Worm (Caenorhabditis elegans) whole organism, young adult: ENCODE results near the gene T26G10.4.

ENCODE experiments used
- B0019.2 ChIP-seq: fragments of 200-800 bp; sonication (Bioruptor generic); conservative IDR thresholded peaks from 2 replicates; pipeline ENCODE4 v1.3.6; 2022; ENCODE audit warnings: missing genetic modification reagents, missing genetic modification characterization, missing compliant biosample characterization
- B0035.1 ChIP-seq: sonication (generic microtip); optimal IDR thresholded peaks from 2 replicates; lab custom pipeline; 2016; ENCODE audit warnings: missing genetic modification characterization, mild to moderate bottlenecking, missing compliant biosample characterization, missing genotype, missing genetic modification reagents
- C17E4.6 ChIP-seq: fragments of 200-800 bp; sonication (Bioruptor generic); IDR thresholded peaks from 2 replicates; pipeline ENCODE4 v1.3.6; 2022; ENCODE audit warnings: missing genetic modification reagents, missing genetic modification characterization, missing compliant biosample characterization
- D2030.7 ChIP-seq: fragments of 200-800 bp; sonication (Bioruptor generic); IDR thresholded peaks from 2 replicates; pipeline ENCODE4 v1.3.6; 2022; ENCODE audit warnings: missing genetic modification reagents, missing genetic modification characterization, missing compliant biosample characterization
- F37B4.10 ChIP-seq: fragments of 200-800 bp; sonication (Bioruptor generic); IDR thresholded peaks from 2 replicates; pipeline ENCODE4 v1.3.6; 2022; ENCODE audit warnings: missing genetic modification characterization, missing compliant biosample characterization
- F39B2.1 ChIP-seq: fragments of 200-800 bp; sonication (Bioruptor generic); IDR thresholded peaks from 2 replicates; pipeline ENCODE4 v1.3.6; 2022; ENCODE audit warnings: missing genetic modification reagents, missing genetic modification characterization, missing compliant biosample characterization
- K11D2.4 ChIP-seq: fragments of 200-800 bp; sonication (Bioruptor generic); IDR thresholded peaks from 2 replicates; pipeline ENCODE4 v1.3.6; 2022; ENCODE audit warnings: missing genetic modification reagents, missing genetic modification characterization, missing compliant biosample characterization
- K12H6.12 ChIP-seq: fragments of 200-800 bp; sonication (Bioruptor generic); optimal IDR thresholded peaks from 2 replicates; lab custom pipeline; 2018; ENCODE audit warnings: mild to moderate bottlenecking, missing genetic modification characterization, missing compliant biosample characterization
- Y53F4B.3 ChIP-seq: fragments of 200-800 bp; sonication (Bioruptor generic); IDR thresholded peaks from 2 replicates; pipeline ENCODE4 v1.3.6; 2022; ENCODE audit warnings: missing genetic modification reagents, missing genetic modification characterization, missing compliant biosample characterization
- Y53G8AR.9 ChIP-seq: fragments of 200-800 bp; sonication (Bioruptor generic); conservative IDR thresholded peaks from 2 replicates; pipeline ENCODE4 v1.3.6; 2022; ENCODE audit warnings: missing genetic modification reagents, missing genetic modification characterization, missing compliant biosample characterization
- Y95B8A.8 ChIP-seq: fragments of 200-800 bp; sonication (Bioruptor generic); IDR thresholded peaks from 2 replicates; pipeline ENCODE4 v1.3.6; 2022; ENCODE audit warnings: missing genetic modification reagents, missing genetic modification characterization, missing compliant biosample characterization
- ZK185.1 ChIP-seq: sonication (generic microtip); optimal IDR thresholded peaks from 2 replicates; lab custom pipeline; 2016; ENCODE audit warnings: mild to moderate bottlenecking, missing genetic modification characterization, missing compliant biosample characterization; ENCODE audit not compliant: poor library complexity, severe bottlenecking
- ama-1 ChIP-seq, 3 experiments: fragments of 150-350 bp in 1 of 3; sonication (generic microtip) in 2 of 3; optimal IDR thresholded peaks; 2 replicates each; lab custom pipeline; 2014 to 2018; ENCODE audit warnings: missing biosample characterization in 2 of 3, missing genetic modification characterization in 2 of 3, missing genetic modification reagents in 2 of 3
- aptf-3 ChIP-seq: fragments of 200-800 bp; sonication (Bioruptor generic); IDR thresholded peaks from 2 replicates; pipeline ENCODE4 v1.3.6; 2022; ENCODE audit warnings: missing genetic modification characterization, missing compliant biosample characterization
- attf-6 ChIP-seq: fragments of 200-800 bp; sonication (Bioruptor generic); IDR thresholded peaks from 2 replicates; pipeline ENCODE4 v1.3.6; 2022; ENCODE audit warnings: missing genetic modification reagents, missing genetic modification characterization, missing compliant biosample characterization
- ccch-3 ChIP-seq: fragments of 200-800 bp; sonication (Bioruptor generic); optimal IDR thresholded peaks from 2 replicates; lab custom pipeline; 2018; ENCODE audit warnings: mild to moderate bottlenecking, missing genetic modification characterization, missing compliant biosample characterization
- ceh-91 ChIP-seq: fragments of 200-800 bp; sonication (Bioruptor generic); IDR thresholded peaks from 2 replicates; pipeline ENCODE4 v1.3.6; 2022; ENCODE audit warnings: missing genetic modification reagents, missing genetic modification characterization, missing compliant biosample characterization
- die-1 ChIP-seq: sonication (generic microtip); optimal IDR thresholded peaks from 2 replicates; lab custom pipeline; 2016; ENCODE audit warnings: missing genotype, mild to moderate bottlenecking, missing genetic modification characterization, missing compliant biosample characterization
- dox-1 ChIP-seq: fragments of 200-800 bp; sonication (Bioruptor generic); IDR thresholded peaks from 2 replicates; pipeline ENCODE4 v1.3.6; 2022; ENCODE audit warnings: missing genetic modification reagents, missing genetic modification characterization, missing compliant biosample characterization
- dpff-1 ChIP-seq: sonication (generic microtip); optimal IDR thresholded peaks from 2 replicates; lab custom pipeline; 2017; ENCODE audit warnings: mild to moderate bottlenecking, missing genetic modification characterization, missing compliant biosample characterization
- ekl-4 ChIP-seq: fragments of 200-800 bp; sonication (Bioruptor generic); IDR thresholded peaks from 2 replicates; pipeline ENCODE4 v1.3.6; 2022; ENCODE audit warnings: missing genetic modification reagents, missing genetic modification characterization, missing compliant biosample characterization
- hlh-12 ChIP-seq: sonication (generic microtip); optimal IDR thresholded peaks from 2 replicates; lab custom pipeline; 2016; ENCODE audit warnings: missing genetic modification characterization, missing compliant biosample characterization
- hsf-1 ChIP-seq: fragments of 200-800 bp; sonication (Bioruptor generic); IDR thresholded peaks from 2 replicates; pipeline ENCODE4 v1.3.6; 2022; ENCODE audit warnings: missing genetic modification reagents, missing genetic modification characterization, missing compliant biosample characterization
- let-526 ChIP-seq: fragments of 200-800 bp; sonication (Bioruptor generic); IDR thresholded peaks from 2 replicates; pipeline ENCODE4 v1.3.6; 2022; ENCODE audit warnings: missing genetic modification reagents, missing genetic modification characterization, missing compliant biosample characterization
- let-607 ChIP-seq, 2 experiments: fragments of 200-800 bp in 1 of 2; sonication (Bioruptor generic) in 1 of 2; sonication (generic microtip) in 1 of 2; optimal IDR thresholded peaks; 2 replicates each; lab custom pipeline; 2016 to 2018; ENCODE audit warnings: mild to moderate bottlenecking in 2 of 2, missing compliant biosample characterization in 2 of 2, missing genetic modification characterization in 2 of 2, moderate library complexity in 2 of 2, missing genotype in 1 of 2
- lin-26 ChIP-seq: fragments of 200-800 bp; sonication (Bioruptor generic); IDR thresholded peaks from 2 replicates; pipeline ENCODE4 v1.3.6; 2022; ENCODE audit warnings: missing genetic modification reagents, missing genetic modification characterization, missing compliant biosample characterization
- lin-35 ChIP-seq, 3 experiments: fragments of 150-350 bp in 2 of 3; sonication (generic microtip) in 1 of 3; optimal IDR thresholded peaks; 2 replicates each; lab custom pipeline; 2014 to 2018; ENCODE audit warnings: missing biosample characterization in 3 of 3, missing genetic modification characterization in 3 of 3, missing genetic modification reagents in 3 of 3
- lin-40 ChIP-seq: sonication (generic microtip); optimal IDR thresholded peaks from 2 replicates; lab custom pipeline; 2016; ENCODE audit warnings: missing genetic modification characterization, mild to moderate bottlenecking, missing compliant biosample characterization, missing genotype, missing genetic modification reagents
- madf-6 ChIP-seq: fragments of 200-800 bp; sonication (Bioruptor generic); IDR thresholded peaks from 2 replicates; pipeline ENCODE4 v1.3.6; 2022; ENCODE audit warnings: missing genetic modification reagents, missing genetic modification characterization, missing compliant biosample characterization
- mel-28 ChIP-seq: sonication (generic microtip); optimal IDR thresholded peaks from 2 replicates; lab custom pipeline; 2016; ENCODE audit warnings: borderline replicate concordance, mild to moderate bottlenecking, missing genetic modification characterization, missing compliant biosample characterization
- nfya-1 ChIP-seq: sonication (generic microtip); optimal IDR thresholded peaks from 2 replicates; lab custom pipeline; 2017; ENCODE audit warnings: antibody characterized with exemption, missing compliant biosample characterization, missing genetic modification characterization, borderline replicate concordance; ENCODE audit not compliant: insufficient read depth
- nhr-27 ChIP-seq: fragments of 200-800 bp; sonication (Bioruptor generic); optimal IDR thresholded peaks from 2 replicates; lab custom pipeline; 2018; ENCODE audit warnings: mild to moderate bottlenecking, missing genetic modification characterization, moderate library complexity, missing compliant biosample characterization
- nhr-80 ChIP-seq: sonication (generic microtip); optimal IDR thresholded peaks from 2 replicates; lab custom pipeline; 2016; ENCODE audit warnings: missing genetic modification characterization, missing compliant biosample characterization
- nhr-90 ChIP-seq: sonication (generic microtip); optimal IDR thresholded peaks from 2 replicates; lab custom pipeline; 2016; ENCODE audit warnings: missing genotype, mild to moderate bottlenecking, missing genetic modification characterization, missing compliant biosample characterization
- pbrm-1 ChIP-seq: fragments of 200-800 bp; sonication (Bioruptor generic); IDR thresholded peaks from 2 replicates; pipeline ENCODE4 v1.3.6; 2022; ENCODE audit warnings: missing genetic modification reagents, missing genetic modification characterization, missing compliant biosample characterization
- pha-4 ChIP-seq: fragments of 150-350 bp; sonication (generic microtip); optimal IDR thresholded peaks from 2 replicates; lab custom pipeline; 2014; ENCODE audit warnings: missing biosample characterization, missing genetic modification reagents, missing genetic modification characterization
- rec-8 ChIP-seq, 2 experiments: sonication (generic microtip); optimal IDR thresholded peaks; 2 replicates each; lab custom pipeline; 2016; ENCODE audit warnings: mild to moderate bottlenecking in 2 of 2, missing genetic modification characterization in 2 of 2, missing genetic modification reagents in 2 of 2, missing genotype in 2 of 2, missing biosample characterization in 1 of 2, missing compliant biosample characterization in 1 of 2, moderate library complexity in 1 of 2
- snpc-1.3 ChIP-seq: sonication (generic microtip); optimal IDR thresholded peaks from 2 replicates; lab custom pipeline; 2017; ENCODE audit warnings: missing genetic modification characterization, mild to moderate bottlenecking, missing compliant biosample characterization, antibody characterized with exemption, moderate library complexity, missing genotype, missing genetic modification reagents; ENCODE audit not compliant: insufficient read depth
- snpc-3.4 ChIP-seq: sonication (generic microtip); optimal IDR thresholded peaks from 2 replicates; lab custom pipeline; 2017; ENCODE audit warnings: missing genetic modification characterization, mild to moderate bottlenecking, missing compliant biosample characterization, antibody characterized with exemption, moderate library complexity, missing genotype, missing genetic modification reagents
- tbx-9 ChIP-seq: sonication (generic microtip); optimal IDR thresholded peaks from 2 replicates; lab custom pipeline; 2016; ENCODE audit warnings: borderline replicate concordance, missing genetic modification characterization, inconsistent platforms, missing compliant biosample characterization
- unc-130 ChIP-seq: sonication (generic microtip); optimal IDR thresholded peaks from 2 replicates; lab custom pipeline; 2016; ENCODE audit warnings: missing genetic modification reagents, missing genetic modification characterization, missing compliant biosample characterization
- xnd-1 ChIP-seq: sonication (generic microtip); optimal IDR thresholded peaks from 2 replicates; lab custom pipeline; 2016; ENCODE audit warnings: missing genotype, missing genetic modification reagents, missing genetic modification characterization, missing compliant biosample characterization
- ztf-18 ChIP-seq: sonication (generic microtip); optimal IDR thresholded peaks from 2 replicates; lab custom pipeline; 2016; ENCODE audit warnings: missing genotype, mild to moderate bottlenecking, missing genetic modification characterization, missing compliant biosample characterization
- ztf-25 ChIP-seq: fragments of 200-800 bp; sonication (Bioruptor generic); IDR thresholded peaks from 2 replicates; pipeline ENCODE4 v1.3.6; 2022; ENCODE audit warnings: missing genetic modification reagents, missing genetic modification characterization, missing compliant biosample characterization
- ztf-26 ChIP-seq: sonication (generic microtip); optimal IDR thresholded peaks from 2 replicates; lab custom pipeline; 2017; ENCODE audit warnings: missing genetic modification characterization, missing compliant biosample characterization

Gene T26G10.4

DNA sequence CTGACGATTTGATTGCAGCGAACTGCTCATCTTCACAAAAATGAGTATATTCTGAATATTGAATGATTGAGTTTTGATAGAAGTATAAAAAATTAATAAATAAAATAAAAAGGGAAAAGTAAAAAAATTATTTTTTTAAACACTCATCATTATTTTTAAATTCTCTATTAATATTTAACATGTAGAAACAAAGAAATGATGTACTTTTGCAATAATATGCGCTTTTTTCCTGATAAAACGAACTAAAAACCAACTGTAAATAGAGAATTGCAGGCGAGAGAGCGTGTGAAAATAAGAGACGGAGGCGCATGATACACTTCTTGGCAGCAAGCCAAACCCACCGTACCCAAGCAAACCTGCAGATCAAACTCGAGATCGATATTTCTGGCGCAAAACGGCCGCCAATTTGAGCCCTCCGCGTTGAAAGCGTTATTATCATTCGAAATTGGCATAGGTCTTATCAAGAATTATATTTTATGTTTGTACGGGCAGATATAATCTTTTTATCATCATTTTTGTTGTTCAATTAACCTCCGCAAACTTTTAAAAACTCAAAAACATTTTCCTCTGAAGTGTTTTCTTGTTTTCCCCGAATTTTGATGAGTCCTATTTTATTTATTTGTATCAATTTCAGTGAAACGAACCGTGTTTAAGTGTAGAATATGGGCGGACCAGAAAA lies 35.8 kb downstream of the T26G10.4 start, which contains the start of the genes rheb-1 and spk-1 (continued):
- TF ChIP-seq ama-1 (optimal IDR thresholded peaks at IDR 0.05; lab: Kevin White, UChicago) (no peak), ama-1 (GFP tag; optimal IDR thresholded peaks at IDR 0.05; lab: Kevin White, UChicago) (no peak), ccch-3 (GFP tag; lab: Kevin White, UChicago) (no peak), dox-1 (GFP tag; lab: Robert Waterston, UW) (peak; percentile 97), ekl-4 (GFP tag; lab: Robert Waterston, UW) (peak; percentile 66; the same call in 1 of the 2 replicates), F37B4.10 (GFP tag; lab: Robert Waterston, UW) (peak; percentile 80; the same call in 1 of the 2 replicates), tbx-9 (tag; lab: Kevin White, UChicago) (no peak), aptf-3 (GFP tag; lab: Robert Waterston, UW) (no peak), nhr-80 (tag; lab: Kevin White, UChicago) (peak; percentile 94), Y95B8A.8 (GFP tag; lab: Robert Waterston, UW) (peak; percentile 66; the same call in 1 of the 2 replicates), rec-8 (tag; optimal IDR thresholded peaks at IDR 0.05; lab: Kevin White, UChicago) (no peak), pha-4 (peak; percentile 33), lin-35 (GFP tag; optimal IDR thresholded peaks at IDR 0.05; lab: Kevin White, UChicago) (peak in 1 of 3 experiments; percentile 58), dpff-1 (no peak), Y53F4B.3 (no peak), B0035.1 (tag; lab: Kevin White, UChicago) (no peak), F39B2.1 (GFP tag; lab: Robert Waterston, UW) (no peak), nhr-90 (peak; percentile 56), mel-28 (no peak), pbrm-1 (GFP tag; lab: Robert Waterston, UW) (peak; percentile 94), C17E4.6 (GFP tag; lab: Robert Waterston, UW) (no peak), ztf-18 (tag; lab: Kevin White, UChicago) (peak; percentile 74), unc-130 (GFP tag; lab: Kevin White, UChicago) (peak; percentile 30), ztf-26 (tag; lab: Kevin White, UChicago) (peak; percentile 60), lin-26 (GFP tag; lab: Robert Waterston, UW) (peak; percentile 60; the same call in 1 of the 2 replicates), attf-6 (GFP tag; lab: Robert Waterston, UW) (peak; percentile 22; the same call in 1 of the 2 replicates), snpc-3.4 (tag; lab: Kevin White, UChicago) (peak; percentile 82), K11D2.4 (peak; percentile 65), hlh-12 (tag; lab: Kevin White, UChicago) (no peak), let-607 (tag; optimal IDR thresholded peaks at IDR 0.05; lab: Kevin White, UChicago) (peak; percentile 81 to 84), hsf-1 (GFP tag; lab: Robert Waterston, UW) (peak; percentile 59; the same call in 1 of the 2 replicates), Y53G8AR.9 (GFP tag; lab: Robert Waterston, UW) (peak; percentile 59; the same call in 1 of the 2 replicates), ceh-91 (peak; percentile 76), K12H6.12 (peak; percentile 76), snpc-1.3 (no peak), let-526 (GFP tag; lab: Robert Waterston, UW) (peak; percentile 48; the same call in 1 of the 2 replicates), ZK185.1 (tag; lab: Kevin White, UChicago) (peak; percentile 84), nhr-27 (no peak), nfya-1 (tag; lab: Kevin White, UChicago) (no peak), lin-40 (tag; lab: Kevin White, UChicago) (peak; percentile 87), xnd-1 (tag; lab: Kevin White, UChicago) (peak; percentile 24), B0019.2 (0 out of 2 replicates have a peak, but pooled peaks have one; percentile 51), D2030.7 (GFP tag; lab: Robert Waterston, UW) (peak; percentile 78), die-1 (tag; lab: Kevin White, UChicago) (no peak), ztf-25 (no peak), madf-6 (GFP tag; lab: Robert Waterston, UW) (peak; percentile 83)
